Fruit fly (Drosophila melanogaster): Measurements from ENCODE around the gene CG5623.

- TF ChIP-seq h (optimal IDR thresholded peaks at IDR 0.05) = no peak
- TF ChIP-seq psq (optimal IDR thresholded peaks at IDR 0.05) = no peak
- TF ChIP-seq Myc (optimal IDR thresholded peaks at IDR 0.05) = no peak
- TF ChIP-seq insv (optimal IDR thresholded peaks at IDR 0.05) = no peak
- no peak for TF ChIP-seq Sin3A (optimal IDR thresholded peaks at IDR 0.05)
- TF ChIP-seq ttk (optimal IDR thresholded peaks at IDR 0.05) = no peak
Measured at dm6 chr3R:15788221-15788620, 21.0 kb upstream of the CG5623 start, which contains the start of gene Uros2.
